Worm (Caenorhabditis elegans) whole organism, L4 larva: Measurements from ENCODE around the gene ace-3.

ENCODE experiments used
- aly-2 ChIP-seq: sonication (generic microtip); optimal IDR thresholded peaks from 2 replicates; lab custom pipeline; 2018; ENCODE audit warnings: missing biosample characterization, missing genetic modification characterization
- ces-1 ChIP-seq: fragments of 150-350 bp; sonication (generic microtip); optimal IDR thresholded peaks from 4 replicates; lab custom pipeline; 2014; ENCODE audit warnings: missing biosample characterization, missing genetic modification reagents, missing genetic modification characterization
- lin-39 ChIP-seq: fragments of 150-350 bp; optimal IDR thresholded peaks from 2 replicates; lab custom pipeline; 2014; ENCODE audit warnings: missing biosample characterization, missing genetic modification reagents, missing genetic modification characterization
- mdl-1 ChIP-seq, 2 experiments: fragments of 150-350 bp in 1 of 2; sonication (generic microtip) in 1 of 2; optimal IDR thresholded peaks; 2 replicates each; lab custom pipeline; 2014 to 2017; ENCODE audit warnings: missing biosample characterization in 2 of 2, missing genetic modification characterization in 2 of 2
- mep-1 ChIP-seq: fragments of 150-350 bp; sonication (generic microtip); optimal IDR thresholded peaks from 3 replicates; lab custom pipeline; 2014; ENCODE audit warnings: missing biosample characterization, missing genetic modification characterization
- mes-2 ChIP-seq: sonication (generic microtip); optimal IDR thresholded peaks from 2 replicates; lab custom pipeline; 2016; ENCODE audit warnings: missing genotype, mild to moderate bottlenecking, missing genetic modification characterization, missing compliant biosample characterization; ENCODE audit not compliant: poor library complexity, severe bottlenecking
- nhr-237 ChIP-seq: sonication (generic microtip); optimal IDR thresholded peaks from 2 replicates; lab custom pipeline; 2017; ENCODE audit warnings: missing biosample characterization, missing genetic modification characterization
- nhr-25 ChIP-seq: sonication (generic microtip); optimal IDR thresholded peaks from 2 replicates; lab custom pipeline; 2017; ENCODE audit warnings: missing genetic modification characterization, mild to moderate bottlenecking, missing compliant biosample characterization, antibody characterized with exemption, moderate library complexity, borderline replicate concordance; ENCODE audit not compliant: insufficient read depth
- nhr-77 ChIP-seq: fragments of 150-350 bp; optimal IDR thresholded peaks from 2 replicates; lab custom pipeline; 2014; ENCODE audit warnings: missing biosample characterization, missing genetic modification characterization
- snpc-4 ChIP-seq: fragments of 150-350 bp; optimal IDR thresholded peaks from 2 replicates; lab custom pipeline; 2014; ENCODE audit warnings: missing biosample characterization, missing genetic modification characterization
- unc-39 ChIP-seq: sonication (generic microtip); optimal IDR thresholded peaks from 2 replicates; lab custom pipeline; 2017; ENCODE audit warnings: missing biosample characterization, missing genetic modification characterization

DNA sequence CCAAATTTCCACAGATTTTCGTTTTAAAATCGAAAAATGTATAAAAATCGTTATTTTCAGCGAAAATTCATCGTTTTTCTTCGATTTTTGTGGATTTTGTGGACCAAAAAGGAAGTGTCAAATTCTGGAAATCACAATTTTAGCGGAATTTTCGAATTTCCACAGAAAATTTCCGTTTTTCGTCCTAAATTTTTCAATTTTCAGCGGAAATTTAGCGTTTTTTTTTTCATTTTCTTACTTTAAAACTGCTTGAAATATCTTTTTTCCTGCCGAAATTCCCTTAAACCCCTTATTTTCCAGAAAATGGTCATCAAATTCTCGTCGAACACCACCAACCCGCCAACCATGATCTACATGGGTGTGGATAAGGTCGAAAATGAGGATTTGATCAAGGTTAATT is 46.6 kb downstream of the ace-3 start, which contains the start of gene Y54G11A.2:
- TF ChIP-seq mdl-1 (tag; optimal IDR thresholded peaks at IDR 0.05; lab: Kevin White, UChicago) (no peak), nhr-237 (no peak), aly-2 (tag; lab: Kevin White, UChicago) (no peak), lin-39 (tag; lab: Kevin White, UChicago) (no peak), mep-1 (tag; lab: Kevin White, UChicago) (no peak), mes-2 (tag; lab: Kevin White, UChicago) (no peak), unc-39 (tag; lab: Kevin White, UChicago) (no peak), nhr-77 (tag; lab: Kevin White, UChicago) (no peak), nhr-25 (tag; lab: Kevin White, UChicago) (no peak), snpc-4 (no peak), ces-1 (GFP tag; lab: Kevin White, UChicago) (no peak)
